Fruit fly (Drosophila melanogaster): ENCODE data around the gene AttD.
A peak's percentile ranks its signal among the peaks of the same experiment; 100 is the strongest.

Gene AttD

DNA sequence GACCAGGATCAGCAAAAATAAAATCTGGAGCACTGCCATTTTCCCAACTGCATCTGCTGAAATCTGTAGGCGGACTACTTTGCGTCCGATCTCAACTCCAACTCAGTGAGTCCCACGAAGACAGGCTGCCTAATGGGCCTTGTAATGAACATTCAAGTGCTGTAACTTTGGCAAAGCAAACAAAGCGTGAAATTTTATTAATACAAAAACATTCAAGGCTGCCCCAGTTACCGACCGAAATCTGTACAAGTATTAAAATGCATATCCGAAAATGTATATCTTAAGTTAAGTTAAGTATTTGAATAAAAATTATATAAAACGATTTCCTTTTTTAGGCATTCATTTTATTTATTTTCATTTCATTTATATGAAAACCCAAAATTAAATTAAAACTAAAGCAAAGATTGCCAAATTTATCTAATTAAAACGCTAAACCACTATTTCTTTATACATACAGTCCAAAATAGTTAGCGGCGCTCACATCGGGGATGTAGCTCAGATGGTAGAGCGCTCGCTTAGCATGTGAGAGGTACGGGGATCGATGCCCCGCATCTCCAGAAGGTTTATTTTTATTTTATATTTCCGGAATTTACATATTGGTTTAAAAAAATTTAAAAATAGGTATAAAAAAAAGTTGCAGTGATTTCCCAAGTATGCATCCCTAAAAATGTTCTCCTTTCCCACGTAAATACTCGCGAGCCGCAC lies 2.9 kb upstream of the AttD start, which contains the start of gene CG14323 (continued):
- TF ChIP-seq pan (optimal IDR thresholded peaks at IDR 0.05), result no peak
- TF ChIP-seq pan (GFP tag; optimal IDR thresholded peaks at IDR 0.05 in 1 of 2, IDR thresholded peaks at IDR 0.05 in 1 of 2), result no peak
- peak; percentile 53 for TF ChIP-seq bbx (GFP tag; IDR thresholded peaks at IDR 0.05; ENCODE audit: partially characterized antibody)
- no peak for TF ChIP-seq gsb (GFP tag; IDR thresholded peaks at IDR 0.05)
- TF ChIP-seq Lim3 (GFP tag; IDR thresholded peaks at IDR 0.05), result no peak
- TF ChIP-seq Med (GFP tag), result no peak
- no peak for TF ChIP-seq CG9817 (tag; optimal IDR thresholded peaks at IDR 0.05)
- TF ChIP-seq CG12236 (GFP tag; optimal IDR thresholded peaks at IDR 0.05), result no peak
- TF ChIP-seq MBD-R2 (GFP tag; IDR thresholded peaks at IDR 0.05), result no peak
- TF ChIP-seq Opbp (GFP tag; IDR thresholded peaks at IDR 0.05; ENCODE audit: partially characterized antibody), result peak; percentile 32; the same call in 2 of the 3 replicates
- TF ChIP-seq pita (GFP tag; optimal IDR thresholded peaks at IDR 0.05), result no peak
- no peak for TF ChIP-seq CG7271 (tag; optimal IDR thresholded peaks at IDR 0.05)
- no peak for TF ChIP-seq CG6854 (GFP tag; optimal IDR thresholded peaks at IDR 0.05)
- no peak for TF ChIP-seq CG18476 (GFP tag; optimal IDR thresholded peaks at IDR 0.05)
- TF ChIP-seq CG4282 (GFP tag; optimal IDR thresholded peaks at IDR 0.05), result no peak
- no peak for TF ChIP-seq Sin3A (optimal IDR thresholded peaks at IDR 0.05)
- no peak for TF ChIP-seq jumu (GFP tag; optimal IDR thresholded peaks at IDR 0.05)
- peak; percentile 54; the same call in 2 of the 3 replicates for TF ChIP-seq CG16813 (GFP tag; IDR thresholded peaks at IDR 0.05; ENCODE audit: partially characterized antibody)
- no peak for TF ChIP-seq bigmax (GFP tag; optimal IDR thresholded peaks at IDR 0.05)
- TF ChIP-seq CG7556 (GFP tag; optimal IDR thresholded peaks at IDR 0.05), result no peak
- no peak for TF ChIP-seq Antp (GFP tag; optimal IDR thresholded peaks at IDR 0.05)
- TF ChIP-seq en (GFP tag; optimal IDR thresholded peaks at IDR 0.05), result no peak
- no peak for TF ChIP-seq esg (GFP tag; conservative IDR thresholded peaks at IDR 0.05)
- TF ChIP-seq CG12071 (GFP tag; optimal IDR thresholded peaks at IDR 0.05), result no peak
- TF ChIP-seq amos (GFP tag; IDR thresholded peaks at IDR 0.05; ENCODE audit: partially characterized antibody), result peak; percentile 65; the same call in 1 of the 2 replicates
- no peak for TF ChIP-seq CG9215 (GFP tag; IDR thresholded peaks at IDR 0.05)
- no peak for TF ChIP-seq bowl (GFP tag; IDR thresholded peaks at IDR 0.05)
- TF ChIP-seq Bdp1 (GFP tag; optimal IDR thresholded peaks at IDR 0.05), result peak; percentile 96
- no peak for TF ChIP-seq CG6654 (GFP tag; optimal IDR thresholded peaks at IDR 0.05)
- TF ChIP-seq CG10959 (GFP tag; IDR thresholded peaks at IDR 0.05), result no peak
- no peak for TF ChIP-seq CG13296 (GFP tag; optimal IDR thresholded peaks at IDR 0.05)
- no peak for TF ChIP-seq onecut (GFP tag; IDR thresholded peaks at IDR 0.05)
- no peak for TF ChIP-seq CG8924 (tag; optimal IDR thresholded peaks at IDR 0.05)
- TF ChIP-seq CG3995 (GFP tag; optimal IDR thresholded peaks at IDR 0.05), result no peak

dm6 chr3R:17624549-17624948 lies 519 bp upstream of the AttD start:
- TF ChIP-seq sug (tag; optimal IDR thresholded peaks at IDR 0.05) (no peak), CG8359 (GFP tag; optimal IDR thresholded peaks at IDR 0.05; ENCODE audit: borderline replicate concordance) (no peak), HLH4C (GFP tag; IDR thresholded peaks at IDR 0.05; ENCODE audit: partially characterized antibody) (peak; percentile 71; the same call in 2 of the 3 replicates), Opbp (GFP tag; IDR thresholded peaks at IDR 0.05; ENCODE audit: partially characterized antibody) (peak; percentile 78; the same call in 2 of the 3 replicates), tna (GFP tag; IDR thresholded peaks at IDR 0.05; ENCODE audit: partially characterized antibody) (peak; percentile 79), cad (GFP tag; optimal IDR thresholded peaks at IDR 0.05) (no peak), sens (GFP tag) (peak; percentile 82), Antp (GFP tag; optimal IDR thresholded peaks at IDR 0.05) (no peak), CG34224 (GFP tag; IDR thresholded peaks at IDR 0.05; ENCODE audit: partially characterized antibody) (peak; percentile 29; the same call in 2 of the 3 replicates), Scr (GFP tag; IDR thresholded peaks at IDR 0.05; ENCODE audit: partially characterized antibody) (peak; percentile 74), CG16813 (GFP tag; IDR thresholded peaks at IDR 0.05; ENCODE audit: partially characterized antibody) (peak; percentile 85), hbn (GFP tag; IDR thresholded peaks at IDR 0.05; ENCODE audit: partially characterized antibody) (peak; percentile 24; the same call in 1 of the 2 replicates), Med (GFP tag) (peak; percentile 55), abd-A (tag; optimal IDR thresholded peaks at IDR 0.05) (no peak), CG13287 (GFP tag; IDR thresholded peaks at IDR 0.05; ENCODE audit: partially characterized antibody) (peak; percentile 55; the same call in 1 of the 2 replicates), trh (GFP tag; optimal IDR thresholded peaks at IDR 0.05) (no peak), bbx (GFP tag; IDR thresholded peaks at IDR 0.05; ENCODE audit: partially characterized antibody) (peak; percentile 85), aop (GFP tag; IDR thresholded peaks at IDR 0.05) (0 out of 2 replicates have a peak, but pooled peaks have one; percentile 21), Dll (GFP tag; IDR thresholded peaks at IDR 0.05; ENCODE audit: partially characterized antibody) (peak; percentile 61; the same call in 3 of the 4 replicates), CG4328 (GFP tag; optimal IDR thresholded peaks at IDR 0.05) (peak; percentile 0)
